Worm (Caenorhabditis elegans): ENCODE measurements around the gene W06B4.1.
A peak's percentile ranks its signal among the peaks of the same experiment; 100 is the strongest.

Gene W06B4.1

ce11 chrII:4519976-4520594 is 48.7 kb downstream of the W06B4.1 start:
- TF ChIP-seq zfh-2 (GFP tag; conservative IDR thresholded peaks at IDR 0.05) = 0 out of 2 replicates have a peak, but pooled peaks have one; percentile 4
- TF ChIP-seq tbp1 (GFP tag; optimal IDR thresholded peaks at IDR 0.05) = no peak

Measured in whole organism, young adult.